Fruit fly (Drosophila melanogaster): ENCODE data around the gene CG43349.

dm6 chr2L:1164294-1164693 lies 35.7 kb upstream of the CG43349 start, which contains the start of gene IntS14:
- TF ChIP-seq Hr39 (GFP tag; optimal IDR thresholded peaks at IDR 0.05) (no peak), Eip93F (GFP tag; optimal IDR thresholded peaks at IDR 0.05) (no peak), CG6276 (GFP tag; optimal IDR thresholded peaks at IDR 0.05) (no peak), CG16779 (tag; optimal IDR thresholded peaks at IDR 0.05) (no peak), salr (GFP tag; optimal IDR thresholded peaks at IDR 0.05) (no peak), Blimp-1 (GFP tag; optimal IDR thresholded peaks at IDR 0.05) (no peak)
